Fruit fly (Drosophila melanogaster) whole organism, embryonic: ENCODE measurements around the gene CG43645.

Experiments
- BtbVII ChIP-seq: fragments of 200-800 bp; sonication (Bioruptor generic); optimal IDR thresholded peaks from 3 replicates; lab custom pipeline; 2017; ENCODE audit warnings: missing biosample characterization, mild to moderate bottlenecking, missing genetic modification characterization
- CG10274 ChIP-seq: fragments of 200-800 bp; sonication (Bioruptor generic); optimal IDR thresholded peaks from 3 replicates; lab custom pipeline; 2017; ENCODE audit warnings: missing biosample characterization, mild to moderate bottlenecking, missing genetic modification characterization
- CG10565 ChIP-seq: fragments of 200-800 bp; sonication (Bioruptor generic); optimal IDR thresholded peaks from 3 replicates; lab custom pipeline; 2016; ENCODE audit warnings: missing biosample characterization, mild to moderate bottlenecking, missing genetic modification characterization
- CG10979 ChIP-seq: fragments of 200-800 bp; sonication (Bioruptor generic); optimal IDR thresholded peaks from 2 replicates; lab custom pipeline; 2018; ENCODE audit warnings: missing biosample characterization, mild to moderate bottlenecking, missing genetic modification characterization, moderate library complexity
- CG12236 ChIP-seq: fragments of 200-800 bp; sonication (Bioruptor generic); optimal IDR thresholded peaks from 2 replicates; lab custom pipeline; 2016; ENCODE audit warnings: missing biosample characterization, missing genetic modification characterization
- CG12769 ChIP-seq: fragments of 200-800 bp; sonication (Bioruptor generic); optimal IDR thresholded peaks from 2 replicates; lab custom pipeline; 2019; ENCODE audit warnings: missing biosample characterization, mild to moderate bottlenecking, missing genetic modification characterization, moderate library complexity
- CG12942 ChIP-seq: fragments of 200-800 bp; sonication (Bioruptor generic); optimal IDR thresholded peaks from 3 replicates; lab custom pipeline; 2016; ENCODE audit warnings: missing biosample characterization, missing genetic modification characterization
- CG13296 ChIP-seq: fragments of 200-800 bp; sonication (Bioruptor generic); optimal IDR thresholded peaks from 3 replicates; lab custom pipeline; 2018; ENCODE audit warnings: missing biosample characterization, mild to moderate bottlenecking, missing genetic modification characterization
- CG13424 ChIP-seq: fragments of 200-800 bp; sonication (Bioruptor generic); optimal IDR thresholded peaks from 2 replicates; lab custom pipeline; 2019; ENCODE audit warnings: missing biosample characterization, mild to moderate bottlenecking, missing genetic modification characterization, moderate library complexity
- CG13624 ChIP-seq: fragments of 200-800 bp; sonication (Bioruptor generic); optimal IDR thresholded peaks from 2 replicates; lab custom pipeline; 2016; ENCODE audit warnings: missing biosample characterization, missing genetic modification characterization
- CG15073 ChIP-seq: fragments of 200-800 bp; sonication (Bioruptor generic); optimal IDR thresholded peaks from 2 replicates; lab custom pipeline; 2016; ENCODE audit warnings: missing biosample characterization, missing genetic modification characterization
- CG17361 ChIP-seq: fragments of 200-800 bp; sonication (Bioruptor generic); IDR thresholded peaks from 3 replicates; pipeline ENCODE4 v1.3.6; 2022; ENCODE audit warnings: missing biosample characterization, missing genetic modification characterization
- CG17912 ChIP-seq: fragments of 200-800 bp; sonication (Bioruptor generic); optimal IDR thresholded peaks from 2 replicates; lab custom pipeline; 2018; ENCODE audit warnings: missing biosample characterization, mild to moderate bottlenecking, missing genetic modification characterization
- CG18011 ChIP-seq: fragments of 200-800 bp; sonication (Bioruptor generic); optimal IDR thresholded peaks from 2 replicates; lab custom pipeline; 2017; ENCODE audit warnings: missing biosample characterization, missing genetic modification characterization, mild to moderate bottlenecking, moderate library complexity, missing genotype
- CG2120 ChIP-seq: fragments of 200-800 bp; sonication (Bioruptor generic); optimal IDR thresholded peaks from 3 replicates; lab custom pipeline; 2016; ENCODE audit warnings: missing biosample characterization, missing genetic modification characterization
- CG2889 ChIP-seq: fragments of 200-800 bp; sonication (Bioruptor generic); IDR thresholded peaks from 3 replicates; pipeline ENCODE4 v1.3.6; 2022; ENCODE audit warnings: missing biosample characterization, missing genetic modification characterization
- CG34422 ChIP-seq: fragments of 200-800 bp; sonication (Bioruptor generic); IDR thresholded peaks from 3 replicates; pipeline ENCODE4 v1.3.6; 2022; ENCODE audit warnings: missing biosample characterization, missing genetic modification characterization
- CG4707 ChIP-seq: fragments of 200-800 bp; sonication (Bioruptor generic); optimal IDR thresholded peaks from 2 replicates; lab custom pipeline; 2018; ENCODE audit warnings: missing biosample characterization, mild to moderate bottlenecking, missing genetic modification characterization, moderate library complexity
- CG6272 ChIP-seq: fragments of 200-800 bp; sonication (Bioruptor generic); IDR thresholded peaks from 2 replicates; pipeline ENCODE4 v1.3.6; 2022; ENCODE audit warnings: missing biosample characterization, missing genetic modification characterization
- CrebB ChIP-seq: fragments of 200-800 bp; sonication (Bioruptor generic); optimal IDR thresholded peaks from 3 replicates; lab custom pipeline; 2018; ENCODE audit warnings: missing biosample characterization, mild to moderate bottlenecking, missing genetic modification characterization
- D19A ChIP-seq: fragments of 200-800 bp; optimal IDR thresholded peaks from 3 replicates; lab custom pipeline; 2019; ENCODE audit warnings: missing biosample characterization, mild to moderate bottlenecking, missing genetic modification characterization, moderate library complexity
- Dad ChIP-seq: fragments of 200-800 bp; sonication (Bioruptor generic); optimal IDR thresholded peaks from 3 replicates; lab custom pipeline; 2016; ENCODE audit warnings: missing biosample characterization, missing genetic modification characterization
- Deaf1 ChIP-seq: fragments of 200-800 bp; optimal IDR thresholded peaks from 3 replicates; lab custom pipeline; 2019; ENCODE audit warnings: missing biosample characterization, mild to moderate bottlenecking, missing genetic modification characterization, moderate library complexity
- Dek ChIP-seq: fragments of 200-800 bp; sonication (Bioruptor generic); optimal IDR thresholded peaks from 3 replicates; lab custom pipeline; 2019; ENCODE audit warnings: missing biosample characterization, mild to moderate bottlenecking, missing genetic modification characterization, moderate library complexity
- Ets97D ChIP-seq: fragments of 200-800 bp; sonication (Bioruptor generic); optimal IDR thresholded peaks from 3 replicates; lab custom pipeline; 2016; ENCODE audit warnings: missing biosample characterization, missing genetic modification characterization
- HLH54F ChIP-seq: fragments of 200-800 bp; sonication (Bioruptor generic); optimal IDR thresholded peaks from 3 replicates; lab custom pipeline; 2016; ENCODE audit warnings: missing biosample characterization, missing genetic modification characterization
- Hr39 ChIP-seq: fragments of >200 bp; optimal IDR thresholded peaks from 2 replicates; lab custom pipeline; 2017
- Jarid2 ChIP-seq: fragments of 200-800 bp; sonication (Bioruptor generic); optimal IDR thresholded peaks from 3 replicates; lab custom pipeline; 2017; ENCODE audit warnings: mild to moderate bottlenecking, missing biosample characterization, missing genetic modification reagents, missing genetic modification characterization
- Lhr ChIP-seq: fragments of 200-800 bp; sonication (Bioruptor generic); optimal IDR thresholded peaks from 3 replicates; lab custom pipeline; 2017; ENCODE audit warnings: mild to moderate bottlenecking, missing biosample characterization, missing genetic modification reagents, missing genetic modification characterization
- MTF-1 ChIP-seq: fragments of 200-800 bp; sonication (Bioruptor generic); optimal IDR thresholded peaks from 2 replicates; lab custom pipeline; 2018; ENCODE audit warnings: missing biosample characterization, mild to moderate bottlenecking, missing genetic modification characterization, borderline replicate concordance
- NC2β ChIP-seq: fragments of 200-800 bp; sonication (Bioruptor generic); optimal IDR thresholded peaks from 2 replicates; lab custom pipeline; 2016; ENCODE audit warnings: missing biosample characterization, missing genetic modification characterization
- Nf-YC ChIP-seq: fragments of 200-800 bp; optimal IDR thresholded peaks from 3 replicates; lab custom pipeline; 2019; ENCODE audit warnings: missing biosample characterization, mild to moderate bottlenecking, missing genetic modification characterization, moderate library complexity
- Six4 ChIP-seq: fragments of 200-800 bp; sonication (Bioruptor generic); optimal IDR thresholded peaks from 2 replicates; lab custom pipeline; 2016; ENCODE audit warnings: missing biosample characterization, missing genetic modification characterization
- Sry-δ ChIP-seq: fragments of 200-800 bp; sonication (Bioruptor generic); optimal IDR thresholded peaks from 2 replicates; lab custom pipeline; 2016; ENCODE audit warnings: missing biosample characterization, missing genetic modification characterization
- Taf1 ChIP-seq: fragments of 200-800 bp; sonication (Bioruptor generic); IDR thresholded peaks from 2 replicates; pipeline ENCODE4 v1.3.6; 2022; ENCODE audit warnings: missing biosample characterization, missing genetic modification characterization
- Xrp1 ChIP-seq: fragments of 200-800 bp; sonication (Bioruptor generic); IDR thresholded peaks from 2 replicates; pipeline ENCODE4 v1.3.6; 2022; ENCODE audit warnings: missing biosample characterization, missing genetic modification characterization
- ase ChIP-seq: fragments of 200-800 bp; sonication (Bioruptor generic); IDR thresholded peaks from 3 replicates; pipeline ENCODE4 v1.3.6; 2022; ENCODE audit warnings: missing biosample characterization, missing genetic modification characterization
- ato ChIP-seq: fragments of 200-800 bp; sonication (Bioruptor generic); IDR thresholded peaks from 2 replicates; pipeline ENCODE4 v1.3.6; 2022; ENCODE audit warnings: missing biosample characterization, missing genetic modification characterization; ENCODE audit not compliant: partially characterized antibody
- chn ChIP-seq: fragments of 200-800 bp; sonication (Bioruptor generic); optimal IDR thresholded peaks from 2 replicates; lab custom pipeline; 2016; ENCODE audit warnings: missing biosample characterization, missing genetic modification characterization
- en ChIP-seq: fragments of 200-800 bp; sonication (Bioruptor generic); optimal IDR thresholded peaks from 2 replicates; lab custom pipeline; 2016; ENCODE audit warnings: missing biosample characterization, missing genetic modification characterization
- fd3F ChIP-seq: fragments of 200-800 bp; sonication (Bioruptor generic); optimal IDR thresholded peaks from 2 replicates; lab custom pipeline; 2018; ENCODE audit warnings: missing biosample characterization, mild to moderate bottlenecking, missing genetic modification characterization, moderate library complexity
- fru ChIP-seq: fragments of >200 bp; optimal IDR thresholded peaks from 2 replicates; lab custom pipeline; 2017
- grau ChIP-seq: fragments of 200-800 bp; optimal IDR thresholded peaks from 3 replicates; lab custom pipeline; 2019; ENCODE audit warnings: missing biosample characterization, mild to moderate bottlenecking, missing genetic modification characterization, moderate library complexity
- her ChIP-seq: fragments of 200-800 bp; sonication (Bioruptor generic); optimal IDR thresholded peaks from 2 replicates; lab custom pipeline; 2016; ENCODE audit warnings: missing biosample characterization, missing genetic modification characterization
- knrl ChIP-seq: fragments of 200-800 bp; sonication (Bioruptor generic); IDR thresholded peaks from 3 replicates; pipeline ENCODE4 v1.3.6; 2022; ENCODE audit warnings: missing biosample characterization, missing genetic modification characterization; ENCODE audit not compliant: partially characterized antibody
- lab ChIP-seq: fragments of 200-800 bp; sonication (Bioruptor generic); optimal IDR thresholded peaks from 3 replicates; lab custom pipeline; 2017; ENCODE audit warnings: missing biosample characterization, missing genetic modification characterization, mild to moderate bottlenecking, moderate library complexity, missing genetic modification reagents
- pum ChIP-seq: fragments of 200-800 bp; sonication (Bioruptor generic); optimal IDR thresholded peaks from 2 replicates; lab custom pipeline; 2016; ENCODE audit warnings: missing biosample characterization, missing genetic modification characterization
- sima ChIP-seq: fragments of 200-800 bp; sonication (Bioruptor generic); optimal IDR thresholded peaks from 2 replicates; lab custom pipeline; 2016; ENCODE audit warnings: missing biosample characterization, missing genetic modification characterization
- slbo ChIP-seq: fragments of 200-800 bp; sonication (Bioruptor generic); IDR thresholded peaks from 2 replicates; pipeline ENCODE4 v1.3.6; 2022; ENCODE audit warnings: missing biosample characterization, missing genetic modification characterization
- trem ChIP-seq: fragments of 200-800 bp; optimal IDR thresholded peaks from 3 replicates; lab custom pipeline; 2019; ENCODE audit warnings: missing biosample characterization, mild to moderate bottlenecking, missing genetic modification characterization, moderate library complexity

Gene CG43645

DNA sequence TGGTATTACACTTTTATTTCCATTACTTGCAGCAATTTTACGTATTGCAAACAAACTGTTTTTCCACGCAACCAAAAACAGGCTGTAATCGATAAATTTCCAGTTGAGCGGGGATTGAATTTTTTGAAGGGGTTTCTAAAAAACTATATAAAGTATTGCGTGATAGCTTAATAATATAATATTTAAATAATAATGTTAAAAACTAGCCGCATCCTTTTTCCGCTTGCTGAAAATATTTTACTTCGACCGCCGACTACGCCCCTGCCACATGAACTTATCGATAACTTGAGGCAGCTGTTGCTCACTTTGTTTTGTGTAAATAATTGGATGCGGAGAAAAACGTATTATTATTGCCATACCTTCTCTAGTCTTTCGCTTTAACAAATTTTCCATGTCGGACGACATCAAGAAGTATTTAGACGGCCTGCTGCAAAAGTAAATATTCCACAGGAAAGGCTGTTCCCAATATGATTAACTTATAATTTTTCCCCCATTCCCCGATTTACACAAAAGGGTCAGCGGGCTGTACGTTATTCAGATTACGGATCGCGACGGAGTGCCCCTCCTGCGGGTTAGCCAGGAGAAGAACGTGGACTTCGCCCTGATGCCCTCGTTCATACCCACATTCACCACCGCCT, 4.5 kb upstream of the CG43645 start, which contains the start of the genes fws and Lamtor3 (continued):
- TF ChIP-seq Six4 (peak; percentile 95), CG17912 (GFP tag; lab: Kevin White, UChicago) (peak; percentile 19), CG12769 (peak; percentile 95), CG17361 (GFP tag; lab: Robert Waterston, UW) (peak; percentile 98), CG13424 (tag; lab: Kevin White, UChicago) (peak; percentile 97), fru (lab: Kevin White, UChicago) (no peak), CG13624 (GFP tag; lab: Kevin White, UChicago) (peak; percentile 85), Hr39 (lab: Kevin White, UChicago) (no peak), CG10565 (GFP tag; lab: Kevin White, UChicago) (peak; percentile 74), CG10274 (GFP tag; lab: Kevin White, UChicago) (peak; percentile 84), CG2120 (GFP tag; lab: Kevin White, UChicago) (peak; percentile 98), CG2889 (GFP tag; lab: Robert Waterston, UW) (peak; percentile 99), her (GFP tag; lab: Kevin White, UChicago) (peak; percentile 28), trem (peak; percentile 95), HLH54F (GFP tag; lab: Kevin White, UChicago) (peak; percentile 92), chn (GFP tag; lab: Kevin White, UChicago) (peak; percentile 92), Xrp1 (GFP tag; lab: Robert Waterston, UW) (peak; percentile 99), NC2β (GFP tag; lab: Kevin White, UChicago) (peak; percentile 74), CG12942 (peak; percentile 96), knrl (GFP tag; lab: Robert Waterston, UW) (0 out of 3 replicates have a peak, but pooled peaks have one; percentile 32), Sry-δ (GFP tag; lab: Kevin White, UChicago) (peak; percentile 37), BtbVII (peak; percentile 96), D19A (tag; lab: Kevin White, UChicago) (peak; percentile 93), CG10979 (tag; lab: Kevin White, UChicago) (peak; percentile 96), CG18011 (peak; percentile 93), MTF-1 (GFP tag; lab: Kevin White, UChicago) (peak; percentile 95), Ets97D (GFP tag; lab: Kevin White, UChicago) (peak; percentile 75), CG13296 (GFP tag; lab: Kevin White, UChicago) (peak; percentile 96), Dad (GFP tag; lab: Kevin White, UChicago) (peak; percentile 85), fd3F (GFP tag; lab: Kevin White, UChicago) (peak; percentile 98), slbo (GFP tag; lab: Robert Waterston, UW) (peak; percentile 100), pum (GFP tag; lab: Kevin White, UChicago) (peak; percentile 68), Jarid2 (GFP tag; lab: Kevin White, UChicago) (peak; percentile 88), en (GFP tag; lab: Kevin White, UChicago) (peak; percentile 31), Nf-YC (peak; percentile 68), sima (GFP tag; lab: Kevin White, UChicago) (peak; percentile 20), Lhr (peak; percentile 93), CG12236 (GFP tag; lab: Kevin White, UChicago) (peak; percentile 57), Taf1 (GFP tag; lab: Robert Waterston, UW) (peak; percentile 99)

DNA sequence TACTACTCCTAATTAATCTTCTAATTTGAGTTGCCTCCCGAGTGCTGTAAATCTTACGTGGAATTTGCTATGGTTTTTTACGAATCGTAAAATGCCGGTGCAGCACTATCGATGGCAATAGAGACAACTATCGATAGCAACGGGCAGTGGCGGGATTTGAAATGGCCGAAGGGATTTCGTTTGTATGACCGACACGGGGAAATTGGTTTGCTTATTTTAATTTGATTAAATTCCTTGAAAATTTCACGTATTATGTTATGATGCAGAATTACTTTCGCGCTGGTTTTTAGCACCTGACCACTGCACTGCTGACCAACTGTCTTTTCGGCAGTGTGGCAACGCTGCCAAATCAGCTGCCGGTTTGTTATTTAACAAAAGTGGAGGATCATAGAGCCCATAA, 1.4 kb upstream of the CG43645 start, which contains the start of the genes GCS2beta and CG5131:
Gene GCS2beta, minus strand, starts transcription at position 134 of the 400 bp plus-strand sequence.
Gene CG5131, plus strand, starts transcription at position 328 of the 400 bp plus-strand sequence.
- peak; percentile 24 for TF ChIP-seq CG4707 (GFP tag; lab: Kevin White, UChicago)
- TF ChIP-seq grau (tag; lab: Kevin White, UChicago): peak; percentile 92
- TF ChIP-seq Dek: peak; percentile 89
- no peak for TF ChIP-seq Deaf1 (tag; lab: Kevin White, UChicago)
- TF ChIP-seq CG10274 (GFP tag; lab: Kevin White, UChicago): peak; percentile 69
- peak; percentile 96 for TF ChIP-seq CG13624 (GFP tag; lab: Kevin White, UChicago)
- TF ChIP-seq CG15073: peak; percentile 63
- peak; percentile 92 for TF ChIP-seq ase (GFP tag; lab: Robert Waterston, UW)
- peak; percentile 82 for TF ChIP-seq CrebB (tag; lab: Kevin White, UChicago)
- peak; percentile 75 for TF ChIP-seq ato (GFP tag; lab: Robert Waterston, UW)
- peak; percentile 95 for TF ChIP-seq CG6272
- peak; percentile 95 for TF ChIP-seq lab (GFP tag; lab: Kevin White, UChicago)
- peak; percentile 97 for TF ChIP-seq CG34422
- TF ChIP-seq Hr39 (lab: Kevin White, UChicago): no peak
